Worm (Caenorhabditis elegans): ENCODE measurements around the gene ZK863.1.

The ZK863.1 gene

DNA sequence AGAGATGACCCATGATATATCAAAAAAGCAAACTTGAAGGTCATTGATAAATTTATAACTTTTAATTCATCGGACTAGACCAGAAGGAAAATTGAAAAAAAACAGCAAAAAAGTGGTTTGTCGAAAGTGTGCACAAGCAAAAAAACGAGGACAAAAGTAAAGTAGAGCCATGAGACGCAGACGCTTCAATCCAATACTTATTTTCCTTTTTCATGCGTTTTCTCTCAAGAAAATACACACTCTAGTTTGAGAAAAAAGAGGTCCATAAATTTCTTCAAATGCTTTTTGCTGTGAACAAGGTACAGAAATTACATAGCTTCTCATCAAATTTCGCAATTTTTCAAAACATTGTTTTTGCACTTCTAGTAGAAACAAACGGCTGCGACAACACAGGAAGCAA is 8.9 kb downstream of the ZK863.1 start:
- TF ChIP-seq attf-6 (GFP tag; IDR thresholded peaks at IDR 0.05) (no peak), ztf-26 (tag; optimal IDR thresholded peaks at IDR 0.05) (no peak), F55B11.4 (tag; optimal IDR thresholded peaks at IDR 0.05; ENCODE audit: borderline replicate concordance, insufficient read depth) (no peak), tbp1 (GFP tag; optimal IDR thresholded peaks at IDR 0.05) (no peak), sptf-2 (GFP tag; optimal IDR thresholded peaks at IDR 0.05) (no peak), Y53G8AR.9 (GFP tag; conservative IDR thresholded peaks at IDR 0.05) (no peak)

ce11 chrV:12159975-12160374 is 10.0 kb downstream of the ZK863.1 start:
- TF ChIP-seq hlh-12 (tag; optimal IDR thresholded peaks at IDR 0.05): no peak
- no peak for TF ChIP-seq madf-6 (GFP tag; IDR thresholded peaks at IDR 0.05)
- TF ChIP-seq nhr-27 (tag; optimal IDR thresholded peaks at IDR 0.05): no peak
- no peak for TF ChIP-seq F39B2.1 (GFP tag; IDR thresholded peaks at IDR 0.05)
- TF ChIP-seq ceh-27 (GFP tag; optimal IDR thresholded peaks at IDR 0.05): no peak

DNA sequence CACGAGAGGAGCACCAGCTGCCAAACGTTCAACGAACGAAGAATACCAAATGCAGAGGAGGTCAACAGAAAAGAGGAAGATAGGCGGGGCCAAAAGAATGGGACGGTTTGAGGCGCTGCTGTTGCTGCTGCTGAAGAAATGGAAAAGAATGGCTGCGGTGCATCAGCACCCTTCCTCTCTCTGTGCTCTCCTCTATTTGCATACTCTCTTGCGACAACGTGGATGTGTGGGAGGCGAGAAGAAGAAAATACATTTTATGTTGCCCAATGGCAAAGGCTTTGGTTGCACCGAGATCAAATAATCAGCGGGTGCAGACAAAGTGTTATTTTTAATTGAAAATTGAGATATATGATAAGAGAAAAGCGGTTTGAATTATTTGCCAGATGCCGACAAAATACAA is 11.6 kb downstream of the ZK863.1 start:
- TF ChIP-seq snpc-1.1 (tag; optimal IDR thresholded peaks at IDR 0.05; ENCODE audit: insufficient read depth) (no peak), ztf-6 (GFP tag; IDR thresholded peaks at IDR 0.05) (0 out of 2 replicates have a peak, but pooled peaks have one; percentile 19), die-1 (tag; optimal IDR thresholded peaks at IDR 0.05) (no peak), egrh-3 (GFP tag; IDR thresholded peaks at IDR 0.05) (0 out of 2 replicates have a peak, but pooled peaks have one; percentile 21)

- no peak for TF ChIP-seq egl-18 (GFP tag; IDR thresholded peaks at IDR 0.05)
- no peak for TF ChIP-seq egl-44 (GFP tag; IDR thresholded peaks at IDR 0.05)
These were observed 15.5 kb downstream of the ZK863.1 start, which contains the start of gene C27A7.9 for ce11 chrV:12154554-12154953. C27A7.9 (minus strand) TSS chrV:12154654.

DNA sequence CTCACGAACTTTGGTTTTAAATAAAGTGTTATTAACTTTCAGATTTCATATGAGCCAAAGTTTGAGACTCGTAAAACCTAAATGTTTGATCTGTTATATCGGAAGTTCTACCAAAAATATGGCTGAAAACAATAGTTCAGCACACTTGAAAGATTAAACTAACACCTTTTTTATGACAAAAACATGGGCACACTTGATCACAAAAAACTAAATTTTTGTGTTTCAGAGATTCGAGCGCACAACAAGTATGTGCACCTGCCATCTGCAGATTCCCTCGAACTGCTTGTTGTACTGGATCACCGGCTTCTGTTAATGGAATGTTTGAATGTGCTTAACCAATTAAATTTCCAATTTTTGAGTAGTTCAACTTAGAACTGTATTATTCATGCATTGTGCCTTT is 16.2 kb downstream of the ZK863.1 start:
- TF ChIP-seq zim-3 (tag; optimal IDR thresholded peaks at IDR 0.05) (no peak), F39B2.1 (GFP tag; IDR thresholded peaks at IDR 0.05) (no peak), F23B12.7 (tag; optimal IDR thresholded peaks at IDR 0.05; ENCODE audit: insufficient read depth) (no peak), nhr-27 (tag; optimal IDR thresholded peaks at IDR 0.05) (no peak), him-1 (tag; optimal IDR thresholded peaks at IDR 0.05) (no peak), nhr-80 (tag; optimal IDR thresholded peaks at IDR 0.05) (no peak), hsf-1 (GFP tag; IDR thresholded peaks at IDR 0.05) (no peak), cebp-2 (GFP tag; IDR thresholded peaks at IDR 0.05) (no peak), attf-6 (GFP tag; IDR thresholded peaks at IDR 0.05) (no peak), mcd-1 (GFP tag; IDR thresholded peaks at IDR 0.05) (no peak), T07F8.4 (tag; optimal IDR thresholded peaks at IDR 0.05) (no peak), mxl-1 (tag; optimal IDR thresholded peaks at IDR 0.05) (no peak), K12H6.12 (tag; optimal IDR thresholded peaks at IDR 0.05) (no peak), sea-2 (GFP tag; IDR thresholded peaks at IDR 0.05) (no peak), tlf-1 (GFP tag; optimal IDR thresholded peaks at IDR 0.05) (no peak), mel-28 (tag; optimal IDR thresholded peaks at IDR 0.05; ENCODE audit: borderline replicate concordance) (no peak), tbp1 (GFP tag; optimal IDR thresholded peaks at IDR 0.05) (no peak)

ce11 chrV:12152857-12153256 is 17.2 kb downstream of the ZK863.1 start, which contains the start of gene C27A7.8:
C27A7.8 (plus strand) TSS chrV:12153157.
- no peak for TF ChIP-seq B0035.1 (tag; optimal IDR thresholded peaks at IDR 0.05)
- TF ChIP-seq T07F8.4 (tag; optimal IDR thresholded peaks at IDR 0.05): no peak
- no peak for TF ChIP-seq snpc-1.1 (tag; optimal IDR thresholded peaks at IDR 0.05; ENCODE audit: insufficient read depth)
- no peak for TF ChIP-seq mxl-1 (tag; optimal IDR thresholded peaks at IDR 0.05)
- TF ChIP-seq K11D2.4 (GFP tag; IDR thresholded peaks at IDR 0.05): no peak

Measured in whole organism, young adult.